Fruit fly (Drosophila melanogaster) whole organism, adult: ENCODE measurements around the gene CG13829.

Experiments used
- CG11617 ChIP-seq: fragments of 200-800 bp; sonication (Bioruptor generic); optimal IDR thresholded peaks from 2 replicates; lab custom pipeline; 2017; ENCODE audit warnings: mild to moderate bottlenecking, missing biosample characterization, missing genetic modification reagents, missing genetic modification characterization
- CG14711 ChIP-seq: fragments of 200-800 bp; sonication (Bioruptor generic); optimal IDR thresholded peaks from 2 replicates; lab custom pipeline; 2018; ENCODE audit warnings: missing biosample characterization, mild to moderate bottlenecking, missing genetic modification characterization, moderate library complexity
- CG1620 ChIP-seq: fragments of 200-800 bp; sonication (Bioruptor generic); optimal IDR thresholded peaks from 2 replicates; lab custom pipeline; 2016; ENCODE audit warnings: missing biosample characterization, missing genetic modification characterization
- CG33017 ChIP-seq: fragments of 200-800 bp; sonication (Bioruptor generic); optimal IDR thresholded peaks from 2 replicates; lab custom pipeline; 2018; ENCODE audit warnings: missing biosample characterization, mild to moderate bottlenecking, missing genetic modification characterization, moderate library complexity
- CG7045 ChIP-seq: fragments of 200-800 bp; sonication (Bioruptor generic); optimal IDR thresholded peaks from 2 replicates; lab custom pipeline; 2017; ENCODE audit warnings: missing biosample characterization, mild to moderate bottlenecking, missing genetic modification characterization
- Clk ChIP-seq: fragments of 200-800 bp; sonication (Bioruptor generic); optimal IDR thresholded peaks from 2 replicates; lab custom pipeline; 2017; ENCODE audit warnings: missing biosample characterization, missing genetic modification characterization
- Crg-1 ChIP-seq: fragments of 200-800 bp; sonication (Bioruptor generic); optimal IDR thresholded peaks from 2 replicates; lab custom pipeline; 2016; ENCODE audit warnings: missing biosample characterization, missing genetic modification characterization
- Mnt ChIP-seq: fragments of 200-800 bp; sonication (Bioruptor generic); optimal IDR thresholded peaks from 2 replicates; lab custom pipeline; 2016; ENCODE audit warnings: missing biosample characterization, mild to moderate bottlenecking, missing genetic modification characterization
- bab1 ChIP-seq: fragments of 200-800 bp; sonication (Bioruptor generic); optimal IDR thresholded peaks from 3 replicates; lab custom pipeline; 2019; ENCODE audit warnings: missing biosample characterization, mild to moderate bottlenecking, missing genetic modification characterization, moderate library complexity
- cnc ChIP-seq, 2 experiments: fragments of >200 bp; optimal IDR thresholded peaks; 2 replicates each; lab custom pipeline; 2017
- kay ChIP-seq: fragments of 200-800 bp; sonication (Bioruptor generic); peaks from one replicate; lab custom pipeline; 2016; ENCODE audit warnings: missing biosample characterization, missing genetic modification characterization, borderline replicate concordance
- pad ChIP-seq: fragments of 200-800 bp; sonication (Bioruptor generic); optimal IDR thresholded peaks from 3 replicates; lab custom pipeline; 2017; ENCODE audit warnings: missing biosample characterization, missing genetic modification characterization, mild to moderate bottlenecking, moderate library complexity, missing genetic modification reagents

DNA sequence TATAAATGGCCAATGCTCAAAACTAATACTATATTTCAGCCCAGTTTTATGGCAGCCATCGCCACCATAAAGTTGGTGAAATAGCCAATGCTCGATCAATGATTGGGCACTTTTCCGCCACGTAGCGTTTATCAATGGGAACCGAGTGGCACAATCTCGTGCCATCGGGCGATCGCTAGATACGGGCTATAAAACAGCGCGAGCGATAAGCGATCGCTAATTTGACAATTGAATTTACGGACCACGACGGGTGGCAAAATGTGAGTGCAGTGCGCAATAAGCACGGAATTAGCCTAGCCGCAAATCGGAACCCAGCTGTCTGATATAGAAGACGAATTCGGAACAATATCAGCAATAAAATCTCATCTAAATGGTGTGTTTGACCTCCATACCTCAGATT lies 20.9 kb downstream of the CG13829 start:
- peak; percentile 11 to 52 for TF ChIP-seq cnc (optimal IDR thresholded peaks at IDR 0.05; lab: Kevin White, UChicago)
- TF ChIP-seq CG14711 (tag; lab: Kevin White, UChicago), result no peak
- no peak for TF ChIP-seq Mnt (GFP tag; lab: Kevin White, UChicago)
- TF ChIP-seq CG11617 (GFP tag; lab: Kevin White, UChicago), result no peak
- TF ChIP-seq Crg-1, result no peak
- no peak for TF ChIP-seq pad (GFP tag; lab: Kevin White, UChicago)
- TF ChIP-seq bab1 (GFP tag; lab: Kevin White, UChicago), result no peak
- no peak for TF ChIP-seq CG7045
- TF ChIP-seq kay (GFP tag; lab: Kevin White, UChicago), result no peak
- no peak for TF ChIP-seq CG33017 (tag; lab: Kevin White, UChicago)
- no peak for TF ChIP-seq CG1620 (GFP tag; lab: Kevin White, UChicago)
- no peak for TF ChIP-seq Clk (GFP tag; lab: Kevin White, UChicago)
